Fruit fly (Drosophila melanogaster) S2 (cell line): ENCODE results near the gene AP-1mu.

Experiments
- CG8478 ChIP-seq: fragments of >200 bp; optimal IDR thresholded peaks from 2 replicates; lab custom pipeline; 2018
- CTCF ChIP-seq, 2 experiments: fragments of >200 bp; optimal IDR thresholded peaks; 2 replicates each; lab custom pipeline; 2018

dm6 chr3R:9601949-9602348 is 42.6 kb upstream of the AP-1mu start:
- TF ChIP-seq CTCF (optimal IDR thresholded peaks at IDR 0.05; lab: Kevin White, UChicago) (no peak), CG8478 (no peak)
